Fruit fly (Drosophila melanogaster): ENCODE results near the gene GABA-B-R2.

The GABA-B-R2 gene

DNA sequence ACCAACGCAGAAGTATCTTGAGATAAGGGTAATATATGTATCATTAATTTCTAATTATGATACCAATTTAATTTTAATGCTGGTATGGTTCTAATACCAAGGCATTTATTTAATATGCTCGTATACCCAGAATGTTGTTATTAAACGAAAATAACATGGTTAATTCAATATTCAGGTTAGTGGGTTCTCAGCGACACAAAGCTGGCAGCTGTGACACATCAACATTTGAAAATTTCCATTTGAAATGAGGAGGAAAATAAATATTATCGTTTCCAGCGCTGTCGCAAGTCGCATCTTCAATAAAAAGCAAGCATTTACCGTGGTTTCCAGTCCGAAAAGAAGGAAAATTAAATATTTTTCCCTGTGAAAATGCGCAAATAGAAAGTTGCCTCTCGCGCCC is 44.7 kb downstream of the GABA-B-R2 start:
- TF ChIP-seq Snoo (tag; optimal IDR thresholded peaks at IDR 0.05) (no peak), CG12605 (GFP tag; IDR thresholded peaks at IDR 0.05) (no peak), CG8301 (tag; optimal IDR thresholded peaks at IDR 0.05) (no peak), EcR (GFP tag; optimal IDR thresholded peaks at IDR 0.05) (no peak), CG34367 (tag; optimal IDR thresholded peaks at IDR 0.05) (no peak), Ets98B (GFP tag; IDR thresholded peaks at IDR 0.05) (no peak), fd96Ca (GFP tag; IDR thresholded peaks at IDR 0.05) (no peak), CG14655 (GFP tag; optimal IDR thresholded peaks at IDR 0.05) (no peak), CG8159 (tag; optimal IDR thresholded peaks at IDR 0.05) (no peak), CG17806 (tag; optimal IDR thresholded peaks at IDR 0.05) (no peak), CG15710 (tag; optimal IDR thresholded peaks at IDR 0.05) (no peak), Pif1A (GFP tag; optimal IDR thresholded peaks at IDR 0.05) (no peak), CG13204 (GFP tag; optimal IDR thresholded peaks at IDR 0.05) (no peak), CG32121 (GFP tag; IDR thresholded peaks at IDR 0.05) (no peak), CG9948 (tag; optimal IDR thresholded peaks at IDR 0.05) (no peak), Pif1B (GFP tag; optimal IDR thresholded peaks at IDR 0.05) (no peak), CG4496 (GFP tag; IDR thresholded peaks at IDR 0.05) (no peak), gl (tag; optimal IDR thresholded peaks at IDR 0.05) (no peak)

DNA sequence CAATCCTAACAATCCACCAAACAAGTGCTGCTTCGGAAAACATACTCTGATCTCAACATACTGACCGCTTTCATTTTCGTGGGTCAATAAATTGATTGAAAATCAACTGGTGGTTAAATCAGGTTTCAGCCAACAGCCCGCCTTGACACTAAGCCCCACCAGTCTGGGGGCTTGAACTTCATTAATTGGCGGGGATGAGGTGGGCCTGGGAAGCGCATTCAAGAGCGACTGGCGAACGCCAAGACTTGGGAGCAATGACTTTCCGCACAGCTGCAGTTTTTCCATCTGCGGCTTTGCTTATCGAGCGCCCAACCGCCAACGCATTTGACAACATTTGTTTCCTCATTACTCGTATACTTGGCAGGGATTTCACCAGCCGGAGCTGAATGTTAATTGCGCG is 49.0 kb downstream of the GABA-B-R2 start:
- 0 out of 3 replicates have a peak, but pooled peaks have one; percentile 22 for TF ChIP-seq CG4496 (GFP tag; IDR thresholded peaks at IDR 0.05)
- TF ChIP-seq CG14655 (GFP tag; optimal IDR thresholded peaks at IDR 0.05): no peak
- TF ChIP-seq EcR (GFP tag; optimal IDR thresholded peaks at IDR 0.05): peak; percentile 60

DNA sequence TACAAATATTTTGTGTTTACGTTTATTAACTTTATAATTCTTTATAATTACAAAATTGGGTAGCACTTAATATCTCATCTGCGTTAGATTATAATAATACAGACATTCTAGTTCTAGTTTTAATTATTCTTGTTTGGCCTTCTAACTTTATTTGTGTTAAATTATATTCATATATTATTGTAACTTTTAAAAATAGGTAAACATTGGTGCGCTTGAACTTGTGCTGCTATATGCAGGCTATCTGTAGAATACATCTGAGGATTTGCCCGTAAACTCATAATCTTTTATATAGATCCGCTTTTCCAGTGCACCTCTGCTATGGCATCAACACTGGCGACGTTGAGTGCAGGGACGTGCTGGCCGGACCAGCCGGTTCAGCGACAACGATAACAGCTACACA is 53.2 kb downstream of the GABA-B-R2 start:
- TF ChIP-seq CG9948 (tag; optimal IDR thresholded peaks at IDR 0.05) (no peak), Snoo (tag; optimal IDR thresholded peaks at IDR 0.05) (no peak), CG15710 (tag; optimal IDR thresholded peaks at IDR 0.05) (peak; percentile 17), CG32121 (GFP tag; IDR thresholded peaks at IDR 0.05) (no peak), CG8159 (tag; optimal IDR thresholded peaks at IDR 0.05) (peak; percentile 57), D1 (tag; optimal IDR thresholded peaks at IDR 0.05) (no peak), CG14655 (GFP tag; optimal IDR thresholded peaks at IDR 0.05) (peak; percentile 58), CG10348 (GFP tag; IDR thresholded peaks at IDR 0.05) (no peak), CG8301 (tag; optimal IDR thresholded peaks at IDR 0.05) (peak; percentile 37), CG4496 (GFP tag; IDR thresholded peaks at IDR 0.05) (0 out of 3 replicates have a peak, but pooled peaks have one; percentile 20)
